Fruit fly (Drosophila melanogaster) S2 (cell line): ENCODE data around the gene NC2beta.

Experiments
- CG8478 ChIP-seq: fragments of >200 bp; optimal IDR thresholded peaks from 2 replicates; lab custom pipeline; 2018
- CTCF ChIP-seq, 2 experiments: fragments of >200 bp; optimal IDR thresholded peaks; 2 replicates each; lab custom pipeline; 2018

Gene NC2beta

dm6 chr2L:15007331-15007863 lies at the start of gene NC2beta, which contains the start of gene Ankrd49:
Gene NC2beta (plus strand): TSS chr2L:15007813.
Gene Ankrd49 (minus strand): TSS chr2L:15007431.
- TF ChIP-seq CG8478 (lab: Kevin White, UChicago) (no peak), CTCF (optimal IDR thresholded peaks at IDR 0.05; lab: Kevin White, UChicago) (no peak)

- no peak for TF ChIP-seq CTCF (optimal IDR thresholded peaks at IDR 0.05; lab: Kevin White, UChicago)
- TF ChIP-seq CG8478 (lab: Kevin White, UChicago) = no peak
Measured at dm6 chr2L:14972133-14972532, 35.5 kb upstream of the NC2beta start, which contains the start of gene side-II. Gene side-II (minus strand): TSS chr2L:14972300.

dm6 chr2L:14972836-14973235 lies 34.8 kb upstream of the NC2beta start:
- TF ChIP-seq CG8478 (lab: Kevin White, UChicago) (no peak), CTCF (optimal IDR thresholded peaks at IDR 0.05; lab: Kevin White, UChicago) (peak in 1 of 2 experiments; percentile 45)

dm6 chr2L:14992889-14993288 lies 14.7 kb upstream of the NC2beta start:
- no peak for TF ChIP-seq CTCF (optimal IDR thresholded peaks at IDR 0.05; lab: Kevin White, UChicago)
- TF ChIP-seq CG8478 (lab: Kevin White, UChicago) = no peak

dm6 chr2L:14994834-14995506 lies 12.6 kb upstream of the NC2beta start:
- TF ChIP-seq CG8478 (lab: Kevin White, UChicago) (no peak), CTCF (optimal IDR thresholded peaks at IDR 0.05; lab: Kevin White, UChicago) (no peak)

- no peak for TF ChIP-seq CTCF (optimal IDR thresholded peaks at IDR 0.05; lab: Kevin White, UChicago)
- TF ChIP-seq CG8478 (lab: Kevin White, UChicago) = no peak
Measured at dm6 chr2L:14995594-14996463, 11.8 kb upstream of the NC2beta start.

dm6 chr2L:14997370-14997769 lies 10.2 kb upstream of the NC2beta start, which contains the start of gene mol:
Gene mol (minus strand): TSS chr2L:14997559.
- TF ChIP-seq CG8478 (lab: Kevin White, UChicago) (no peak), CTCF (optimal IDR thresholded peaks at IDR 0.05; lab: Kevin White, UChicago) (no peak)

dm6 chr2L:15000360-15000759 lies 7.3 kb upstream of the NC2beta start:
- TF ChIP-seq CTCF (optimal IDR thresholded peaks at IDR 0.05; lab: Kevin White, UChicago) (no peak), CG8478 (lab: Kevin White, UChicago) (no peak)

- TF ChIP-seq CTCF (optimal IDR thresholded peaks at IDR 0.05; lab: Kevin White, UChicago) (no peak), CG8478 (lab: Kevin White, UChicago) (no peak)
Measured at dm6 chr2L:15001847-15002246, 5.8 kb upstream of the NC2beta start.

- no peak for TF ChIP-seq CTCF (optimal IDR thresholded peaks at IDR 0.05; lab: Kevin White, UChicago)
Measured at dm6 chr2L:15005505-15005904, 2.1 kb upstream of the NC2beta start, which contains the start of gene DCTN5-p25. Gene DCTN5-p25 (plus strand): TSS chr2L:15005733.

- no peak for TF ChIP-seq CG8478 (lab: Kevin White, UChicago)
Measured at dm6 chr2L:15008034-15008433, 421 bp downstream of the NC2beta start.

dm6 chr2L:15009703-15010102 lies 2.1 kb downstream of the NC2beta start, which contains the start of the genes THG and Rnmt:
Gene THG (minus strand): TSS chr2L:15009724.
Gene Rnmt (plus strand): TSS chr2L:15009939.
- no peak for TF ChIP-seq CTCF (optimal IDR thresholded peaks at IDR 0.05; lab: Kevin White, UChicago)
- no peak for TF ChIP-seq CG8478 (lab: Kevin White, UChicago)

dm6 chr2L:15011779-15012178 lies 4.2 kb downstream of the NC2beta start:
- TF ChIP-seq CG8478 (lab: Kevin White, UChicago) (no peak), CTCF (optimal IDR thresholded peaks at IDR 0.05; lab: Kevin White, UChicago) (no peak)

dm6 chr2L:15013523-15013922 lies 5.9 kb downstream of the NC2beta start:
- TF ChIP-seq CTCF (optimal IDR thresholded peaks at IDR 0.05; lab: Kevin White, UChicago) (no peak), CG8478 (lab: Kevin White, UChicago) (no peak)

dm6 chr2L:15016031-15016430 lies 8.4 kb downstream of the NC2beta start, which contains the start of gene GABA-B-R1:
Gene GABA-B-R1 (plus strand): TSS chr2L:15016331.
- TF ChIP-seq CTCF (optimal IDR thresholded peaks at IDR 0.05; lab: Kevin White, UChicago) = no peak
- TF ChIP-seq CG8478 (lab: Kevin White, UChicago) = no peak
